Fruit fly (Drosophila melanogaster) whole organism, wandering third instar larva: ENCODE measurements around the gene CG31388.

Experiments
- Abd-B ChIP-seq: fragments of >200 bp; optimal IDR thresholded peaks from 2 replicates; lab custom pipeline; 2017; ENCODE audit warnings: missing biosample characterization, missing genetic modification characterization
- CG32264 ChIP-seq: fragments of 200-800 bp; sonication (Bioruptor generic); optimal IDR thresholded peaks from 2 replicates; lab custom pipeline; 2016; ENCODE audit warnings: missing biosample characterization, missing genetic modification characterization
- CG9705 ChIP-seq: fragments of 200-800 bp; sonication (Bioruptor generic); optimal IDR thresholded peaks from 2 replicates; lab custom pipeline; 2018; ENCODE audit warnings: missing biosample characterization, mild to moderate bottlenecking, missing genetic modification characterization
- CrebA ChIP-seq: fragments of 200-800 bp; sonication (Bioruptor generic); optimal IDR thresholded peaks from 2 replicates; lab custom pipeline; 2016; ENCODE audit warnings: missing biosample characterization, mild to moderate bottlenecking, missing genetic modification characterization, borderline replicate concordance
- Dfd ChIP-seq: fragments of >200 bp; optimal IDR thresholded peaks from 2 replicates; lab custom pipeline; 2017; ENCODE audit warnings: missing biosample characterization, missing genetic modification characterization
- Dif ChIP-seq: fragments of 200-275, 200-300 bp; sonication (Bioruptor generic); optimal IDR thresholded peaks from 2 replicates; lab custom pipeline; 2018; ENCODE audit warnings: missing biosample characterization, missing genetic modification characterization; ENCODE audit not compliant: partially characterized antibody
- GATAd ChIP-seq: sonication (Bioruptor generic); optimal IDR thresholded peaks from 2 replicates; lab custom pipeline; 2016; ENCODE audit warnings: missing biosample characterization, missing genetic modification characterization
- HLH106 ChIP-seq: fragments of 200-800 bp; optimal IDR thresholded peaks from 3 replicates; lab custom pipeline; 2019; ENCODE audit warnings: missing biosample characterization, mild to moderate bottlenecking, missing genetic modification characterization, moderate library complexity
- Hnf4 ChIP-seq: fragments of 200-800 bp; sonication (Bioruptor generic); optimal IDR thresholded peaks from 2 replicates; lab custom pipeline; 2016; ENCODE audit warnings: missing biosample characterization, mild to moderate bottlenecking, missing genetic modification characterization
- Hr78 ChIP-seq: fragments of >200 bp; optimal IDR thresholded peaks from 2 replicates; lab custom pipeline; 2017; ENCODE audit warnings: missing biosample characterization, missing genetic modification characterization
- Hr83 ChIP-seq: fragments of 200-300 bp; sonication (Bioruptor generic); optimal IDR thresholded peaks from 2 replicates; lab custom pipeline; 2016; ENCODE audit warnings: missing biosample characterization, mild to moderate bottlenecking, missing genetic modification characterization, moderate library complexity; ENCODE audit not compliant: poor library complexity, severe bottlenecking
- Jra ChIP-seq: sonication (Bioruptor generic); optimal IDR thresholded peaks from 2 replicates; lab custom pipeline; 2016; ENCODE audit warnings: missing biosample characterization, missing genetic modification characterization
- Mio ChIP-seq: sonication (Bioruptor generic); optimal IDR thresholded peaks from 2 replicates; lab custom pipeline; 2016; ENCODE audit warnings: missing biosample characterization, missing genetic modification characterization
- Myc ChIP-seq: fragments of >200 bp; optimal IDR thresholded peaks from 2 replicates; lab custom pipeline; 2017
- N ChIP-seq: fragments of >200 bp; optimal IDR thresholded peaks from 2 replicates; lab custom pipeline; 2018; ENCODE audit warnings: missing biosample characterization, missing external identifiers, missing genetic modification characterization
- OdsH ChIP-seq: fragments of 200-800 bp; sonication (Bioruptor generic); optimal IDR thresholded peaks from 2 replicates; lab custom pipeline; 2016; ENCODE audit warnings: missing biosample characterization, mild to moderate bottlenecking, missing genetic modification characterization
- Rel ChIP-seq, 2 experiments: fragments of 200-800 bp; sonication (Bioruptor generic) in 1 of 2; optimal IDR thresholded peaks; 2 replicates in 1 of 2; 3 replicates in 1 of 2; lab custom pipeline; 2016 to 2019; ENCODE audit warnings: mild to moderate bottlenecking in 2 of 2, missing biosample characterization in 2 of 2, missing genetic modification characterization in 2 of 2, moderate library complexity in 1 of 2
- Sp1 ChIP-seq: fragments of 200-800 bp; sonication (Bioruptor generic); optimal IDR thresholded peaks from 3 replicates; lab custom pipeline; 2019; ENCODE audit warnings: missing biosample characterization, mild to moderate bottlenecking, missing genetic modification characterization, moderate library complexity
- Vsx2 ChIP-seq: fragments of 200-300, 225-300 bp; sonication (Bioruptor generic); optimal IDR thresholded peaks from 2 replicates; lab custom pipeline; 2018; ENCODE audit warnings: missing biosample characterization, missing genetic modification characterization; ENCODE audit not compliant: partially characterized antibody
- br ChIP-seq: fragments of 200-800 bp; sonication (Bioruptor generic); optimal IDR thresholded peaks from 2 replicates; lab custom pipeline; 2016; ENCODE audit warnings: missing biosample characterization, missing genetic modification characterization
- brk ChIP-seq: fragments of 200-800 bp; sonication (Bioruptor generic); optimal IDR thresholded peaks from 2 replicates; lab custom pipeline; 2016; ENCODE audit warnings: missing biosample characterization, mild to moderate bottlenecking, missing genetic modification characterization
- dl ChIP-seq, 2 experiments: fragments of 175-275, 200-275 bp in 1 of 2; fragments of 200-275 bp in 1 of 2; sonication (Bioruptor generic); optimal IDR thresholded peaks; lab custom pipeline; 2018; ENCODE audit warnings: mild to moderate bottlenecking in 2 of 2, missing biosample characterization in 2 of 2, missing genetic modification characterization in 2 of 2, moderate library complexity in 2 of 2; ENCODE audit not compliant: partially characterized antibody in 2 of 2, insufficient read depth in 1 of 2
- dmrt93B ChIP-seq: fragments of 200-800 bp; sonication (Bioruptor generic); optimal IDR thresholded peaks from 2 replicates; lab custom pipeline; 2018; ENCODE audit warnings: missing biosample characterization, mild to moderate bottlenecking, missing genetic modification characterization
- dsf ChIP-seq: sonication (Bioruptor generic); optimal IDR thresholded peaks from 2 replicates; lab custom pipeline; 2016; ENCODE audit warnings: missing biosample characterization, missing genetic modification characterization, borderline replicate concordance
- ey ChIP-seq: fragments of 200-800 bp; sonication (Bioruptor generic); optimal IDR thresholded peaks from 2 replicates; lab custom pipeline; 2016; ENCODE audit warnings: missing biosample characterization, missing genetic modification characterization
- foxo ChIP-seq, 2 experiments: fragments of 200-800 bp; sonication (Bioruptor generic); optimal IDR thresholded peaks; 2 replicates in 1 of 2; 3 replicates in 1 of 2; lab custom pipeline; 2016 to 2017; ENCODE audit warnings: missing biosample characterization in 2 of 2, missing genetic modification characterization in 2 of 2
- fru ChIP-seq: fragments of 200-800 bp; sonication (Bioruptor generic); optimal IDR thresholded peaks from 3 replicates; lab custom pipeline; 2016; ENCODE audit warnings: missing biosample characterization, mild to moderate bottlenecking, missing genetic modification characterization
- h ChIP-seq: fragments of 200-800 bp; sonication (Bioruptor generic); optimal IDR thresholded peaks from 3 replicates; lab custom pipeline; 2016; ENCODE audit warnings: missing biosample characterization, mild to moderate bottlenecking, missing genetic modification characterization
- jim ChIP-seq: fragments of 175-275, 200-325 bp; sonication (Bioruptor generic); optimal IDR thresholded peaks from 2 replicates; lab custom pipeline; 2016; ENCODE audit warnings: missing biosample characterization, mild to moderate bottlenecking, missing genetic modification characterization
- lola ChIP-seq: fragments of >200 bp; optimal IDR thresholded peaks from 2 replicates; lab custom pipeline; 2017; ENCODE audit warnings: missing biosample characterization, missing genetic modification characterization
- pan ChIP-seq: fragments of >200 bp; optimal IDR thresholded peaks from 2 replicates; lab custom pipeline; 2017
- psq ChIP-seq: fragments of 200-800 bp; sonication (Bioruptor generic); optimal IDR thresholded peaks from 3 replicates; lab custom pipeline; 2017; ENCODE audit warnings: missing biosample characterization, mild to moderate bottlenecking, missing genetic modification characterization, moderate library complexity
- rgr ChIP-seq: fragments of 200-800 bp; sonication (Bioruptor generic); optimal IDR thresholded peaks from 3 replicates; lab custom pipeline; 2016; ENCODE audit warnings: missing biosample characterization, mild to moderate bottlenecking, missing genetic modification characterization
- sage ChIP-seq: fragments of 200-800 bp; sonication (Bioruptor generic); optimal IDR thresholded peaks from 2 replicates; lab custom pipeline; 2016; ENCODE audit warnings: missing biosample characterization, mild to moderate bottlenecking, missing genetic modification characterization
- sv ChIP-seq: fragments of 200-800 bp; sonication (Bioruptor generic); optimal IDR thresholded peaks from 3 replicates; lab custom pipeline; 2016; ENCODE audit warnings: missing biosample characterization, missing genetic modification characterization
- tai ChIP-seq: sonication (Bioruptor generic); optimal IDR thresholded peaks from 2 replicates; lab custom pipeline; 2016; ENCODE audit warnings: missing biosample characterization, missing genetic modification characterization
- usp ChIP-seq: fragments of >200 bp; optimal IDR thresholded peaks from 2 replicates; lab custom pipeline; 2017; ENCODE audit warnings: missing biosample characterization, missing genetic modification characterization
- woc ChIP-seq: sonication (Bioruptor generic); optimal IDR thresholded peaks from 2 replicates; lab custom pipeline; 2016; ENCODE audit warnings: missing biosample characterization, mild to moderate bottlenecking, missing genetic modification characterization

Gene CG31388

dm6 chr3R:11224478-11224877 lies 13.1 kb upstream of the CG31388 start:
- TF ChIP-seq sage (GFP tag; lab: Kevin White, UChicago): no peak
- no peak for TF ChIP-seq jim (GFP tag; lab: Kevin White, UChicago)
- no peak for TF ChIP-seq Dfd (GFP tag; lab: Kevin White, UChicago)
- TF ChIP-seq psq (GFP tag; lab: Kevin White, UChicago): no peak
- no peak for TF ChIP-seq CG9705 (GFP tag; lab: Kevin White, UChicago)
- no peak for TF ChIP-seq sv (GFP tag; lab: Kevin White, UChicago)
- TF ChIP-seq OdsH: no peak
- no peak for TF ChIP-seq usp (GFP tag; lab: Kevin White, UChicago)
- no peak for TF ChIP-seq dsf (GFP tag; lab: Kevin White, UChicago)
- TF ChIP-seq, all 38 proteins: peak for 0

dm6 chr3R:11225220-11225619 lies 12.4 kb upstream of the CG31388 start, which contains the start of gene scpr-C:
Gene scpr-C (plus strand): TSS chr3R:11225520.
- TF ChIP-seq fru (GFP tag; lab: Kevin White, UChicago): no peak
- TF ChIP-seq jim (GFP tag; lab: Kevin White, UChicago): no peak
- TF ChIP-seq Myc: no peak
- no peak for TF ChIP-seq Hnf4 (GFP tag; lab: Kevin White, UChicago)
- TF ChIP-seq Abd-B (GFP tag; lab: Kevin White, UChicago): no peak
- no peak for TF ChIP-seq Dfd (GFP tag; lab: Kevin White, UChicago)
- no peak for TF ChIP-seq Sp1 (GFP tag; lab: Kevin White, UChicago)
- no peak for TF ChIP-seq sage (GFP tag; lab: Kevin White, UChicago)

- TF ChIP-seq ey (GFP tag; lab: Kevin White, UChicago) (peak; percentile 90), CrebA (no peak), Vsx2 (GFP tag; lab: Kevin White, UChicago) (no peak), lola (GFP tag; lab: Kevin White, UChicago) (no peak), fru (GFP tag; lab: Kevin White, UChicago) (peak; percentile 94), Hnf4 (GFP tag; lab: Kevin White, UChicago) (no peak), Sp1 (GFP tag; lab: Kevin White, UChicago) (peak; percentile 99), CG9705 (GFP tag; lab: Kevin White, UChicago) (peak; percentile 92), Mio (peak; percentile 50), Jra (GFP tag; lab: Kevin White, UChicago) (no peak), jim (GFP tag; lab: Kevin White, UChicago) (no peak), psq (GFP tag; lab: Kevin White, UChicago) (peak; percentile 92), GATAd (peak; percentile 17), Dif (GFP tag; lab: Kevin White, UChicago) (no peak), Rel (GFP tag; optimal IDR thresholded peaks at IDR 0.05; lab: Kevin White, UChicago) (no peak), Rel (tag; optimal IDR thresholded peaks at IDR 0.05; lab: Kevin White, UChicago) (peak; percentile 87), Hr83 (no peak), Dfd (GFP tag; lab: Kevin White, UChicago) (no peak), usp (GFP tag; lab: Kevin White, UChicago) (no peak), br (GFP tag; lab: Kevin White, UChicago) (peak; percentile 92), h (GFP tag; lab: Kevin White, UChicago) (peak; percentile 94), pan (lab: Kevin White, UChicago) (no peak), dsf (GFP tag; lab: Kevin White, UChicago) (no peak), N (GFP tag; lab: Kevin White, UChicago) (no peak), dmrt93B (GFP tag; lab: Kevin White, UChicago) (no peak), Hr78 (GFP tag; lab: Kevin White, UChicago) (no peak), dl (GFP tag; optimal IDR thresholded peaks at IDR 0.05; lab: Kevin White, UChicago; ENCODE audit: insufficient read depth in 1 of 2, partially characterized antibody in 2 of 2) (no peak), Myc (no peak), HLH106 (peak; percentile 98), OdsH (peak; percentile 97), sage (GFP tag; lab: Kevin White, UChicago) (no peak), woc (GFP tag; lab: Kevin White, UChicago) (peak; percentile 96), sv (GFP tag; lab: Kevin White, UChicago) (peak; percentile 88), tai (GFP tag; lab: Kevin White, UChicago) (no peak), Abd-B (GFP tag; lab: Kevin White, UChicago) (no peak), foxo (GFP tag; optimal IDR thresholded peaks at IDR 0.05; lab: Kevin White, UChicago) (peak in 1 of 2 experiments; percentile 98), rgr (peak; percentile 98), CG32264 (GFP tag; lab: Kevin White, UChicago) (peak; percentile 77), brk (GFP tag; lab: Kevin White, UChicago) (no peak)
These were observed 11.1 kb upstream of the CG31388 start, which contains the start of gene CG17726 for dm6 chr3R:11226496-11226895. Gene CG17726 (plus strand): TSS chr3R:11226762.
